ENCODE assay signal across 4 worm cellular contexts in genomic region chrII:8744555-8745448, ce11.
TF ChIP-seq lines count a peak whose summit lies in the region.

No protein-coding gene starts in this region.

TF ChIP-seq in whole organism, L1 larva, 84 proteins besides CTCF, POLR2A, EP300 and RAD21 (continued from another document and continues in another):
- TF ChIP-seq sox-4 (tag; optimal IDR thresholded peaks at IDR 0.05; lab: Kevin White, UChicago) (no peak), hlh-17 (GFP tag; optimal IDR thresholded peaks at IDR 0.05; lab: Kevin White, UChicago; ENCODE audit: borderline replicate concordance) (no peak), aly-2 (tag; optimal IDR thresholded peaks at IDR 0.05; lab: Kevin White, UChicago) (peak; percentile 31), tbx-2 (tag; optimal IDR thresholded peaks at IDR 0.05; lab: Kevin White, UChicago) (no peak), nhr-20 (tag; optimal IDR thresholded peaks at IDR 0.05; lab: Kevin White, UChicago) (peak; percentile 42), unc-30 (tag; optimal IDR thresholded peaks at IDR 0.05; lab: Kevin White, UChicago) (no peak), egl-27 (tag; optimal IDR thresholded peaks at IDR 0.05; lab: Kevin White, UChicago) (no peak), rnt-1 (tag; optimal IDR thresholded peaks at IDR 0.05; lab: Kevin White, UChicago) (peak; percentile 50), lin-14 (GFP tag; optimal IDR thresholded peaks at IDR 0.05; lab: Kevin White, UChicago) (peak; percentile 36), blmp-1 (tag; optimal IDR thresholded peaks at IDR 0.05; lab: Kevin White, UChicago) (peak; percentile 36), lin-39 (tag; optimal IDR thresholded peaks at IDR 0.05; lab: Kevin White, UChicago) (no peak), unc-98 (GFP tag; IDR thresholded peaks at IDR 0.05; lab: Robert Waterston, UW) (no peak), C34B4.2 (tag; optimal IDR thresholded peaks at IDR 0.05; lab: Kevin White, UChicago) (no peak), elt-3 (tag; optimal IDR thresholded peaks at IDR 0.05; lab: Kevin White, UChicago) (peak in 1 of 6 experiments; percentile 59), alr-1 (tag; optimal IDR thresholded peaks at IDR 0.05; lab: Kevin White, UChicago; ENCODE audit: borderline replicate concordance) (no peak), ceh-8 (GFP tag; optimal IDR thresholded peaks at IDR 0.05; lab: Kevin White, UChicago) (no peak), nhr-76 (tag; optimal IDR thresholded peaks at IDR 0.05; lab: Kevin White, UChicago) (no peak), fkh-4 (tag; optimal IDR thresholded peaks at IDR 0.05; lab: Kevin White, UChicago; ENCODE audit: borderline replicate concordance) (no peak), egl-13 (tag; optimal IDR thresholded peaks at IDR 0.05; lab: Kevin White, UChicago) (no peak), unc-62 (GFP tag; optimal IDR thresholded peaks at IDR 0.05; lab: Kevin White, UChicago) (no peak), fkh-10 (GFP tag; optimal IDR thresholded peaks at IDR 0.05; lab: Kevin White, UChicago) (no peak), lin-15B (tag; optimal IDR thresholded peaks at IDR 0.05; lab: Kevin White, UChicago) (no peak), nhr-84 (tag; optimal IDR thresholded peaks at IDR 0.05; lab: Kevin White, UChicago) (no peak), tlp-1 (tag; optimal IDR thresholded peaks at IDR 0.05; lab: Kevin White, UChicago) (no peak), skn-1 (tag; optimal IDR thresholded peaks at IDR 0.05; lab: Kevin White, UChicago) (no peak), sptf-1 (tag; optimal IDR thresholded peaks at IDR 0.05; lab: Kevin White, UChicago) (no peak), nhr-11 (tag; optimal IDR thresholded peaks at IDR 0.05; lab: Kevin White, UChicago) (no peak), fos-1 (tag; optimal IDR thresholded peaks at IDR 0.05; lab: Kevin White, UChicago) (no peak), C16A3.4 (tag; optimal IDR thresholded peaks at IDR 0.05; lab: Kevin White, UChicago) (peak; percentile 9), vab-15 (tag; optimal IDR thresholded peaks at IDR 0.05; lab: Kevin White, UChicago) (no peak), F16B12.6 (tag; optimal IDR thresholded peaks at IDR 0.05; lab: Kevin White, UChicago) (no peak), unc-130 (tag; optimal IDR thresholded peaks at IDR 0.05; lab: Kevin White, UChicago) (peak; percentile 52), fkh-8 (tag; optimal IDR thresholded peaks at IDR 0.05; lab: Kevin White, UChicago) (no peak), nhr-237 (tag; optimal IDR thresholded peaks at IDR 0.05; lab: Kevin White, UChicago) (no peak)

TF ChIP-seq in whole organism, L3 larva, 47 proteins besides CTCF, POLR2A, EP300 and RAD21 (continued from another document):
- no peak for TF ChIP-seq nhr-12 (tag; optimal IDR thresholded peaks at IDR 0.05; lab: Kevin White, UChicago)
- no peak for TF ChIP-seq unc-39 (tag; optimal IDR thresholded peaks at IDR 0.05; lab: Kevin White, UChicago)
- TF ChIP-seq elt-3 (tag; optimal IDR thresholded peaks at IDR 0.05; lab: Kevin White, UChicago) = no peak
- no peak for TF ChIP-seq fkh-10 (GFP tag; optimal IDR thresholded peaks at IDR 0.05; lab: Kevin White, UChicago)
- TF ChIP-seq jun-1 (tag; optimal IDR thresholded peaks at IDR 0.05; lab: Kevin White, UChicago) = peak; percentile 20
- no peak for TF ChIP-seq fkh-2 (tag; optimal IDR thresholded peaks at IDR 0.05; lab: Kevin White, UChicago)
- TF ChIP-seq pqm-1 (tag; optimal IDR thresholded peaks at IDR 0.05; lab: Kevin White, UChicago) = peak; percentile 3
- peak; percentile 14 for TF ChIP-seq mdl-1 (tag; optimal IDR thresholded peaks at IDR 0.05; lab: Kevin White, UChicago)
- peak; percentile 96 for TF ChIP-seq ama-1 (optimal IDR thresholded peaks at IDR 0.05; lab: Kevin White, UChicago)
- no peak for TF ChIP-seq fos-1 (tag; optimal IDR thresholded peaks at IDR 0.05; lab: Kevin White, UChicago)
- TF ChIP-seq ZK546.5 (tag; optimal IDR thresholded peaks at IDR 0.05; lab: Kevin White, UChicago) = no peak
- TF ChIP-seq ceh-28 (tag; optimal IDR thresholded peaks at IDR 0.05; lab: Kevin White, UChicago) = no peak
- TF ChIP-seq ceh-9 (tag; optimal IDR thresholded peaks at IDR 0.05; lab: Kevin White, UChicago) = no peak
- no peak for TF ChIP-seq ceh-16 (tag; optimal IDR thresholded peaks at IDR 0.05; lab: Kevin White, UChicago)
- TF ChIP-seq sea-2 (GFP tag; optimal IDR thresholded peaks at IDR 0.05; lab: Kevin White, UChicago) = no peak
- TF ChIP-seq nhr-25 (tag; optimal IDR thresholded peaks at IDR 0.05; lab: Kevin White, UChicago) = peak; percentile 85
- peak; percentile 67 for TF ChIP-seq nhr-23 (tag; optimal IDR thresholded peaks at IDR 0.05; lab: Kevin White, UChicago)
- TF ChIP-seq egl-27 (tag; optimal IDR thresholded peaks at IDR 0.05; lab: Kevin White, UChicago) = no peak
- TF ChIP-seq snpc-4 (tag; optimal IDR thresholded peaks at IDR 0.05; lab: Kevin White, UChicago) = no peak
- no peak for TF ChIP-seq zag-1 (tag; optimal IDR thresholded peaks at IDR 0.05; lab: Kevin White, UChicago)
- peak; percentile 4 for TF ChIP-seq ztf-4 (tag; optimal IDR thresholded peaks at IDR 0.05; lab: Kevin White, UChicago)

TF ChIP-seq in whole organism, L4 larva, 104 proteins besides CTCF, POLR2A, EP300 and RAD21 (continued from another document and continues in another):
- TF ChIP-seq mes-2 (tag; optimal IDR thresholded peaks at IDR 0.05; lab: Kevin White, UChicago; ENCODE audit: poor library complexity, severe bottlenecking) (no peak), ztf-11 (tag; optimal IDR thresholded peaks at IDR 0.05; lab: Kevin White, UChicago) (no peak), dve-1 (tag; optimal IDR thresholded peaks at IDR 0.05; lab: Kevin White, UChicago; ENCODE audit: insufficient read depth) (peak; percentile 30), vab-7 (GFP tag; IDR thresholded peaks at IDR 0.05; lab: Robert Waterston, UW) (no peak; the same call in 1 of the 2 replicates), nhr-25 (tag; optimal IDR thresholded peaks at IDR 0.05; lab: Kevin White, UChicago; ENCODE audit: borderline replicate concordance, insufficient read depth) (peak; percentile 38), hif-1 (tag; optimal IDR thresholded peaks at IDR 0.05; lab: Kevin White, UChicago) (peak in 1 of 2 experiments; percentile 14), ceh-82 (tag; optimal IDR thresholded peaks at IDR 0.05; lab: Kevin White, UChicago) (no peak), zfp-3 (GFP tag; conservative IDR thresholded peaks at IDR 0.05; lab: Robert Waterston, UW) (peak; percentile 67), nhr-11 (tag; optimal IDR thresholded peaks at IDR 0.05; lab: Kevin White, UChicago) (peak; percentile 62), mdl-1 (tag; optimal IDR thresholded peaks at IDR 0.05; lab: Kevin White, UChicago) (peak; percentile 62 to 68), fkh-10 (GFP tag; optimal IDR thresholded peaks at IDR 0.05; lab: Kevin White, UChicago) (no peak), daf-16 (GFP tag; optimal IDR thresholded peaks at IDR 0.05; lab: Kevin White, UChicago) (no peak), daf-16 (tag; optimal IDR thresholded peaks at IDR 0.05; lab: Kevin White, UChicago) (peak; percentile 31), cey-2 (tag; optimal IDR thresholded peaks at IDR 0.05; lab: Kevin White, UChicago; ENCODE audit: borderline replicate concordance, insufficient read depth) (no peak), dpl-1 (GFP tag; optimal IDR thresholded peaks at IDR 0.05; lab: Kevin White, UChicago) (no peak), lin-15B (tag; optimal IDR thresholded peaks at IDR 0.05; lab: Kevin White, UChicago) (no peak), tra-1 (GFP tag; IDR thresholded peaks at IDR 0.05; lab: Robert Waterston, UW) (no peak), saeg-2 (GFP tag; IDR thresholded peaks at IDR 0.05; lab: Robert Waterston, UW) (no peak), T26A8.4 (GFP tag; IDR thresholded peaks at IDR 0.05; lab: Robert Waterston, UW) (peak; percentile 64), nhr-76 (tag; optimal IDR thresholded peaks at IDR 0.05; lab: Kevin White, UChicago) (no peak), tag-97 (GFP tag; IDR thresholded peaks at IDR 0.05; lab: Robert Waterston, UW) (no peak), daf-8 (GFP tag; IDR thresholded peaks at IDR 0.05; lab: Robert Waterston, UW) (no peak), mxl-3 (GFP tag; optimal IDR thresholded peaks at IDR 0.05; lab: Kevin White, UChicago) (peak; percentile 40), egl-27 (tag; optimal IDR thresholded peaks at IDR 0.05; lab: Kevin White, UChicago) (no peak), duxl-1 (tag; optimal IDR thresholded peaks at IDR 0.05; lab: Kevin White, UChicago; ENCODE audit: poor library complexity) (peak; percentile 64), Y105C5A.15 (GFP tag; IDR thresholded peaks at IDR 0.05; lab: Robert Waterston, UW) (no peak), mep-1 (tag; optimal IDR thresholded peaks at IDR 0.05; lab: Kevin White, UChicago) (peak; percentile 11), egl-43 (GFP tag; IDR thresholded peaks at IDR 0.05; lab: Robert Waterston, UW) (no peak; the same call in 1 of the 2 replicates), dmd-9 (GFP tag; IDR thresholded peaks at IDR 0.05; lab: Robert Waterston, UW) (no peak), lin-39 (tag; optimal IDR thresholded peaks at IDR 0.05; lab: Kevin White, UChicago) (no peak), sdz-12 (GFP tag; optimal IDR thresholded peaks at IDR 0.05; lab: Kevin White, UChicago) (no peak), unc-62 (GFP tag; optimal IDR thresholded peaks at IDR 0.05 in 1 of 2; lab: Kevin White, UChicago) (peak in 1 of 2 experiments; percentile 76), unc-62 (tag; optimal IDR thresholded peaks at IDR 0.05; lab: Kevin White, UChicago) (no peak), lim-7 (GFP tag; IDR thresholded peaks at IDR 0.05; lab: Robert Waterston, UW) (no peak), F10B5.3 (tag; optimal IDR thresholded peaks at IDR 0.05; lab: Kevin White, UChicago) (no peak), nhr-237 (tag; optimal IDR thresholded peaks at IDR 0.05; lab: Kevin White, UChicago) (no peak), R02D3.7 (tag; optimal IDR thresholded peaks at IDR 0.05; lab: Kevin White, UChicago) (no peak), nhr-102 (tag; optimal IDR thresholded peaks at IDR 0.05; lab: Kevin White, UChicago) (no peak), F26F4.8 (GFP tag; conservative IDR thresholded peaks at IDR 0.05; lab: Robert Waterston, UW) (no peak), ama-1 (optimal IDR thresholded peaks at IDR 0.05; lab: Kevin White, UChicago) (peak; percentile 85), snpc-1.2 (GFP tag; IDR thresholded peaks at IDR 0.05; lab: Robert Waterston, UW) (no peak), arid-1 (GFP tag; conservative IDR thresholded peaks at IDR 0.05; lab: Robert Waterston, UW) (no peak), nhr-77 (tag; optimal IDR thresholded peaks at IDR 0.05; lab: Kevin White, UChicago) (peak; percentile 14)

TF ChIP-seq in whole organism, young adult, 124 proteins besides CTCF, POLR2A, EP300 and RAD21 (continued from another document and continues in another):
- TF ChIP-seq ama-1 (optimal IDR thresholded peaks at IDR 0.05; lab: Kevin White, UChicago) (peak; percentile 91), ama-1 (GFP tag; optimal IDR thresholded peaks at IDR 0.05; lab: Kevin White, UChicago) (no peak), madf-3 (GFP tag; IDR thresholded peaks at IDR 0.05; lab: Robert Waterston, UW) (no peak), rec-8 (tag; optimal IDR thresholded peaks at IDR 0.05; lab: Kevin White, UChicago) (no peak), F57A8.1 (GFP tag; optimal IDR thresholded peaks at IDR 0.05; lab: Kevin White, UChicago) (no peak), chd-7 (tag; optimal IDR thresholded peaks at IDR 0.05; lab: Kevin White, UChicago) (no peak), lin-35 (GFP tag; optimal IDR thresholded peaks at IDR 0.05; lab: Kevin White, UChicago) (peak in 1 of 3 experiments; percentile 15), madf-10 (tag; optimal IDR thresholded peaks at IDR 0.05; lab: Kevin White, UChicago) (no peak), nhr-179 (tag; optimal IDR thresholded peaks at IDR 0.05; lab: Kevin White, UChicago) (no peak), hlh-26 (GFP tag; conservative IDR thresholded peaks at IDR 0.05; lab: Robert Waterston, UW) (no peak), let-607 (tag; optimal IDR thresholded peaks at IDR 0.05; lab: Kevin White, UChicago) (no peak), B0019.2 (GFP tag; conservative IDR thresholded peaks at IDR 0.05; lab: Robert Waterston, UW) (no peak), nhr-90 (tag; optimal IDR thresholded peaks at IDR 0.05; lab: Kevin White, UChicago) (no peak), snpc-1.1 (tag; optimal IDR thresholded peaks at IDR 0.05; lab: Kevin White, UChicago; ENCODE audit: insufficient read depth) (no peak), snpc-4 (GFP tag; optimal IDR thresholded peaks at IDR 0.05; lab: Kevin White, UChicago) (no peak), snpc-4 (tag; optimal IDR thresholded peaks at IDR 0.05; lab: Kevin White, UChicago) (peak in 1 of 4 experiments; percentile 41), Y53F4B.3 (GFP tag; IDR thresholded peaks at IDR 0.05; lab: Robert Waterston, UW) (no peak), B0035.1 (tag; optimal IDR thresholded peaks at IDR 0.05; lab: Kevin White, UChicago) (no peak), ztf-3 (GFP tag; optimal IDR thresholded peaks at IDR 0.05; lab: Kevin White, UChicago) (no peak), egrh-3 (GFP tag; IDR thresholded peaks at IDR 0.05; lab: Robert Waterston, UW) (no peak), zim-3 (tag; optimal IDR thresholded peaks at IDR 0.05; lab: Kevin White, UChicago) (no peak), hrde-1 (tag; optimal IDR thresholded peaks at IDR 0.05; lab: Kevin White, UChicago; ENCODE audit: borderline replicate concordance) (no peak), repo-1 (tag; optimal IDR thresholded peaks at IDR 0.05; lab: Kevin White, UChicago) (no peak), K11D2.4 (GFP tag; IDR thresholded peaks at IDR 0.05; lab: Robert Waterston, UW) (no peak; the same call in none of the 2 replicates), F57C9.4 (tag; optimal IDR thresholded peaks at IDR 0.05; lab: Kevin White, UChicago) (no peak), dpff-1 (tag; optimal IDR thresholded peaks at IDR 0.05; lab: Kevin White, UChicago) (no peak), ztf-26 (tag; optimal IDR thresholded peaks at IDR 0.05; lab: Kevin White, UChicago) (peak; percentile 37), dox-1 (GFP tag; IDR thresholded peaks at IDR 0.05; lab: Robert Waterston, UW) (no peak; the same call in 1 of the 2 replicates), hmg-1.2 (GFP tag; IDR thresholded peaks at IDR 0.05; lab: Robert Waterston, UW) (peak; percentile 5; the same call in 1 of the 2 replicates), cebp-1 (GFP tag; IDR thresholded peaks at IDR 0.05; lab: Robert Waterston, UW) (peak; percentile 7; the same call in 1 of the 2 replicates), cebp-1 (tag; optimal IDR thresholded peaks at IDR 0.05; lab: Kevin White, UChicago) (peak; percentile 39), F10E7.11 (tag; optimal IDR thresholded peaks at IDR 0.05; lab: Kevin White, UChicago) (no peak), nhr-80 (tag; optimal IDR thresholded peaks at IDR 0.05; lab: Kevin White, UChicago) (no peak), ceh-58 (GFP tag; IDR thresholded peaks at IDR 0.05; lab: Robert Waterston, UW) (0 out of 2 replicates have a peak, but pooled peaks have one; percentile 25), D2030.7 (GFP tag; IDR thresholded peaks at IDR 0.05; lab: Robert Waterston, UW) (no peak), ztf-18 (tag; optimal IDR thresholded peaks at IDR 0.05; lab: Kevin White, UChicago) (no peak), nfya-2 (GFP tag; IDR thresholded peaks at IDR 0.05; lab: Robert Waterston, UW) (no peak), bed-2 (GFP tag; IDR thresholded peaks at IDR 0.05; lab: Robert Waterston, UW) (no peak), madf-6 (GFP tag; IDR thresholded peaks at IDR 0.05; lab: Robert Waterston, UW) (peak; percentile 44; the same call in 1 of the 2 replicates), attf-3 (GFP tag; conservative IDR thresholded peaks at IDR 0.05; lab: Robert Waterston, UW) (no peak), lin-40 (tag; optimal IDR thresholded peaks at IDR 0.05; lab: Kevin White, UChicago) (no peak), pha-4 (tag; optimal IDR thresholded peaks at IDR 0.05; lab: Kevin White, UChicago) (no peak), ztf-6 (GFP tag; IDR thresholded peaks at IDR 0.05; lab: Robert Waterston, UW) (no peak), F55B11.4 (tag; optimal IDR thresholded peaks at IDR 0.05; lab: Kevin White, UChicago; ENCODE audit: borderline replicate concordance, insufficient read depth) (no peak), lsl-1 (GFP tag; optimal IDR thresholded peaks at IDR 0.05; lab: Kevin White, UChicago) (no peak), egl-18 (GFP tag; IDR thresholded peaks at IDR 0.05; lab: Robert Waterston, UW) (no peak), F22D6.2 (tag; optimal IDR thresholded peaks at IDR 0.05; lab: Kevin White, UChicago) (no peak), aptf-3 (GFP tag; IDR thresholded peaks at IDR 0.05; lab: Robert Waterston, UW) (no peak), T26A5.8 (tag; optimal IDR thresholded peaks at IDR 0.05; lab: Kevin White, UChicago) (no peak), nhr-120 (GFP tag; IDR thresholded peaks at IDR 0.05; lab: Robert Waterston, UW) (no peak)
